Worm (Caenorhabditis elegans) whole organism, late embryonic: Measurements from ENCODE around the gene srp-1.

Experiments
- C38D4.7 ChIP-seq: fragments of 200-800 bp; sonication (Bioruptor generic); optimal IDR thresholded peaks from 2 replicates; lab custom pipeline; 2018; ENCODE audit warnings: mild to moderate bottlenecking, missing genetic modification characterization, moderate library complexity, missing compliant biosample characterization
- F13H6.1 ChIP-seq: sonication (generic microtip); optimal IDR thresholded peaks from 2 replicates; lab custom pipeline; 2016; ENCODE audit warnings: missing genetic modification characterization, missing compliant biosample characterization
- K02D7.2 ChIP-seq: sonication (generic microtip); optimal IDR thresholded peaks from 2 replicates; lab custom pipeline; 2017; ENCODE audit warnings: mild to moderate bottlenecking, missing genetic modification characterization, missing compliant biosample characterization
- Y22D7AL.16 ChIP-seq: sonication (generic microtip); optimal IDR thresholded peaks from 2 replicates; lab custom pipeline; 2016; ENCODE audit warnings: missing genetic modification characterization, missing compliant biosample characterization
- ahr-1 ChIP-seq: sonication (generic microtip); optimal IDR thresholded peaks from 2 replicates; lab custom pipeline; 2016; ENCODE audit warnings: missing genetic modification characterization, missing compliant biosample characterization
- ceh-2 ChIP-seq: sonication (generic microtip); optimal IDR thresholded peaks from 2 replicates; lab custom pipeline; 2016; ENCODE audit warnings: missing genotype, missing genetic modification characterization, missing compliant biosample characterization
- ceh-24 ChIP-seq: sonication (generic microtip); optimal IDR thresholded peaks from 2 replicates; lab custom pipeline; 2016; ENCODE audit warnings: mild to moderate bottlenecking, missing genetic modification characterization, missing compliant biosample characterization
- ceh-30 ChIP-seq: fragments of 150-350 bp; optimal IDR thresholded peaks from 2 replicates; lab custom pipeline; 2014; ENCODE audit warnings: missing biosample characterization, missing genetic modification characterization
- ceh-31 ChIP-seq: sonication (generic microtip); optimal IDR thresholded peaks from 2 replicates; lab custom pipeline; 2016; ENCODE audit warnings: missing genetic modification characterization, missing compliant biosample characterization
- ceh-34 ChIP-seq: sonication (generic microtip); optimal IDR thresholded peaks from 2 replicates; lab custom pipeline; 2016; ENCODE audit warnings: mild to moderate bottlenecking, missing genetic modification characterization, missing compliant biosample characterization
- ceh-6 ChIP-seq: fragments of 200-800 bp; sonication (Bioruptor generic); optimal IDR thresholded peaks from 2 replicates; lab custom pipeline; 2018; ENCODE audit warnings: mild to moderate bottlenecking, missing genetic modification characterization, missing compliant biosample characterization
- che-1 ChIP-seq: sonication (generic microtip); optimal IDR thresholded peaks from 2 replicates; lab custom pipeline; 2016; ENCODE audit warnings: mild to moderate bottlenecking, missing genetic modification characterization, missing compliant biosample characterization
- dve-1 ChIP-seq: sonication (generic microtip); optimal IDR thresholded peaks from 2 replicates; lab custom pipeline; 2017; ENCODE audit warnings: antibody characterized with exemption, mild to moderate bottlenecking, missing genetic modification characterization, missing compliant biosample characterization
- elt-2 ChIP-seq: sonication (generic microtip); optimal IDR thresholded peaks from 2 replicates; lab custom pipeline; 2016; ENCODE audit warnings: missing genetic modification reagents, missing genetic modification characterization, missing compliant biosample characterization
- eyg-1 ChIP-seq: sonication (generic microtip); optimal IDR thresholded peaks from 2 replicates; lab custom pipeline; 2016; ENCODE audit warnings: missing genotype, missing genetic modification characterization, missing compliant biosample characterization
- fax-1 ChIP-seq: sonication (generic microtip); optimal IDR thresholded peaks from 2 replicates; lab custom pipeline; 2016; ENCODE audit warnings: missing genotype, missing genetic modification characterization, missing compliant biosample characterization
- fkh-10 ChIP-seq: fragments of 150-350 bp; optimal IDR thresholded peaks from 2 replicates; lab custom pipeline; 2014; ENCODE audit warnings: missing biosample characterization, missing genetic modification reagents, missing genetic modification characterization
- fkh-6 ChIP-seq: sonication (generic microtip); optimal IDR thresholded peaks from 2 replicates; lab custom pipeline; 2016; ENCODE audit warnings: missing genetic modification characterization, missing compliant biosample characterization
- gmeb-2 ChIP-seq: sonication (generic microtip); optimal IDR thresholded peaks from 2 replicates; lab custom pipeline; 2016; ENCODE audit warnings: missing genetic modification characterization, inconsistent platforms, missing compliant biosample characterization
- hlh-13 ChIP-seq: fragments of 200-800 bp; sonication (Bioruptor generic); optimal IDR thresholded peaks from 2 replicates; lab custom pipeline; 2018; ENCODE audit warnings: mild to moderate bottlenecking, missing genetic modification characterization, missing compliant biosample characterization
- hlh-30 ChIP-seq: sonication (generic microtip); optimal IDR thresholded peaks from 2 replicates; lab custom pipeline; 2017; ENCODE audit warnings: antibody characterized with exemption, missing genetic modification characterization, missing compliant biosample characterization; ENCODE audit not compliant: insufficient read depth
- hlh-6 ChIP-seq: sonication (generic microtip); optimal IDR thresholded peaks from 2 replicates; lab custom pipeline; 2016; ENCODE audit warnings: missing genotype, missing genetic modification characterization, missing compliant biosample characterization
- hlh-8 ChIP-seq: sonication (generic microtip); optimal IDR thresholded peaks from 2 replicates; lab custom pipeline; 2016; ENCODE audit warnings: missing genotype, missing genetic modification characterization, missing compliant biosample characterization
- lim-6 ChIP-seq: sonication (generic microtip); optimal IDR thresholded peaks from 2 replicates; lab custom pipeline; 2016; ENCODE audit warnings: missing genetic modification characterization, missing compliant biosample characterization
- madf-2 ChIP-seq: sonication (generic microtip); optimal IDR thresholded peaks from 2 replicates; lab custom pipeline; 2017; ENCODE audit warnings: missing genetic modification characterization, missing compliant biosample characterization
- nhr-11 ChIP-seq: fragments of 150-350 bp; optimal IDR thresholded peaks from 2 replicates; lab custom pipeline; 2014; ENCODE audit warnings: missing biosample characterization, missing genetic modification characterization
- npax-4 ChIP-seq: sonication (generic microtip); optimal IDR thresholded peaks from 2 replicates; lab custom pipeline; 2016; ENCODE audit warnings: missing genetic modification characterization, missing compliant biosample characterization
- odd-2 ChIP-seq: sonication (generic microtip); optimal IDR thresholded peaks from 2 replicates; lab custom pipeline; 2017; ENCODE audit warnings: antibody characterized with exemption, mild to moderate bottlenecking, missing genetic modification characterization, missing compliant biosample characterization
- pag-3 ChIP-seq: sonication (generic microtip); optimal IDR thresholded peaks from 2 replicates; lab custom pipeline; 2016; ENCODE audit warnings: missing compliant biosample characterization, missing genetic modification characterization, borderline replicate concordance
- pat-9 ChIP-seq: fragments of 200-800 bp; sonication (Bioruptor generic); optimal IDR thresholded peaks from 2 replicates; lab custom pipeline; 2018; ENCODE audit warnings: mild to moderate bottlenecking, missing genetic modification characterization, moderate library complexity, missing compliant biosample characterization
- pax-1 ChIP-seq: fragments of 150-350 bp; optimal IDR thresholded peaks from 2 replicates; lab custom pipeline; 2014; ENCODE audit warnings: missing biosample characterization, missing genetic modification characterization
- pha-2 ChIP-seq: sonication (generic microtip); optimal IDR thresholded peaks from 2 replicates; lab custom pipeline; 2017; ENCODE audit warnings: mild to moderate bottlenecking, missing genetic modification characterization, missing compliant biosample characterization
- pha-4 ChIP-seq: fragments of 150-350 bp; optimal IDR thresholded peaks from 2 replicates; lab custom pipeline; 2018; ENCODE audit warnings: missing biosample characterization, missing genetic modification reagents, missing genetic modification characterization
- pqm-1 ChIP-seq: sonication (generic microtip); optimal IDR thresholded peaks from 2 replicates; lab custom pipeline; 2016; ENCODE audit warnings: missing genetic modification characterization, missing compliant biosample characterization
- ref-2 ChIP-seq: sonication (generic microtip); optimal IDR thresholded peaks from 2 replicates; lab custom pipeline; 2016; ENCODE audit warnings: missing genetic modification characterization, missing compliant biosample characterization
- rnt-1 ChIP-seq: sonication (generic microtip); optimal IDR thresholded peaks from 2 replicates; lab custom pipeline; 2016; ENCODE audit warnings: missing genetic modification characterization, missing compliant biosample characterization
- sdc-2 ChIP-seq: sonication (generic microtip); optimal IDR thresholded peaks from 2 replicates; lab custom pipeline; 2016; ENCODE audit warnings: missing genotype, missing genetic modification characterization, missing compliant biosample characterization
- sox-2 ChIP-seq: fragments of 200-800 bp; sonication (Bioruptor generic); IDR thresholded peaks from 2 replicates; pipeline ENCODE4 v1.3.6; 2022; ENCODE audit warnings: missing genetic modification reagents, missing genetic modification characterization, missing compliant biosample characterization
- sox-4 ChIP-seq: sonication (generic microtip); optimal IDR thresholded peaks from 2 replicates; lab custom pipeline; 2017; ENCODE audit warnings: mild to moderate bottlenecking, missing genetic modification characterization, inconsistent platforms, missing compliant biosample characterization
- tbx-2 ChIP-seq: sonication (generic microtip); optimal IDR thresholded peaks from 2 replicates; lab custom pipeline; 2016; ENCODE audit warnings: missing genetic modification characterization, missing compliant biosample characterization
- tbx-7 ChIP-seq: sonication (generic microtip); optimal IDR thresholded peaks from 2 replicates; lab custom pipeline; 2016; ENCODE audit warnings: missing genotype, missing genetic modification characterization, missing compliant biosample characterization
- ttx-3 ChIP-seq: sonication (generic microtip); optimal IDR thresholded peaks from 2 replicates; lab custom pipeline; 2016; ENCODE audit warnings: missing genetic modification reagents, missing genetic modification characterization, missing compliant biosample characterization
- unc-42 ChIP-seq: sonication (generic microtip); optimal IDR thresholded peaks from 2 replicates; lab custom pipeline; 2016; ENCODE audit warnings: missing genotype, missing genetic modification characterization, missing compliant biosample characterization
- unc-55 ChIP-seq: sonication (generic microtip); optimal IDR thresholded peaks from 2 replicates; lab custom pipeline; 2017; ENCODE audit warnings: missing biosample characterization, missing genetic modification reagents, missing genetic modification characterization
- unc-86 ChIP-seq: sonication (generic microtip); optimal IDR thresholded peaks from 2 replicates; lab custom pipeline; 2016; ENCODE audit warnings: missing genetic modification characterization, missing compliant biosample characterization

The srp-1 gene

ce11 chrV:794092-794491, 41.0 kb downstream of the srp-1 start:
- TF ChIP-seq pag-3 (no peak), lim-6 (tag; lab: Kevin White, UChicago) (no peak), hlh-6 (tag; lab: Kevin White, UChicago) (no peak), F13H6.1 (tag; lab: Kevin White, UChicago) (no peak), rnt-1 (no peak), pha-2 (tag; lab: Kevin White, UChicago) (no peak), madf-2 (no peak), che-1 (no peak), unc-55 (GFP tag; lab: Kevin White, UChicago) (no peak), fax-1 (tag; lab: Kevin White, UChicago) (no peak), hlh-8 (tag; lab: Kevin White, UChicago) (no peak), sdc-2 (tag; lab: Kevin White, UChicago) (no peak), fkh-6 (tag; lab: Kevin White, UChicago) (no peak), C38D4.7 (GFP tag; lab: Kevin White, UChicago) (no peak), dve-1 (tag; lab: Kevin White, UChicago) (no peak), nhr-11 (tag; lab: Kevin White, UChicago) (no peak), hlh-13 (no peak)
- TF ChIP-seq, all 69 proteins: peak for 0

- TF ChIP-seq npax-4 = no peak
- no peak for TF ChIP-seq unc-42 (tag; lab: Kevin White, UChicago)
- no peak for TF ChIP-seq K02D7.2
- TF ChIP-seq ceh-31 = no peak
- TF ChIP-seq ceh-2 = no peak
- no peak for TF ChIP-seq ceh-30 (tag; lab: Kevin White, UChicago)
- TF ChIP-seq rnt-1 = no peak
- no peak for TF ChIP-seq odd-2
- no peak for TF ChIP-seq nhr-11 (tag; lab: Kevin White, UChicago)
- TF ChIP-seq ceh-6 (GFP tag; lab: Kevin White, UChicago) = no peak
- TF ChIP-seq sox-4 (tag; lab: Kevin White, UChicago) = no peak
- TF ChIP-seq pax-1 (tag; lab: Kevin White, UChicago) = no peak
- no peak for TF ChIP-seq che-1
- TF ChIP-seq F13H6.1 (tag; lab: Kevin White, UChicago) = no peak
- no peak for TF ChIP-seq pha-4
- no peak for TF ChIP-seq gmeb-2 (tag; lab: Kevin White, UChicago)
- TF ChIP-seq ttx-3 (tag; lab: Kevin White, UChicago) = no peak
These were observed 44.2 kb downstream of the srp-1 start for ce11 chrV:797241-797640.

DNA sequence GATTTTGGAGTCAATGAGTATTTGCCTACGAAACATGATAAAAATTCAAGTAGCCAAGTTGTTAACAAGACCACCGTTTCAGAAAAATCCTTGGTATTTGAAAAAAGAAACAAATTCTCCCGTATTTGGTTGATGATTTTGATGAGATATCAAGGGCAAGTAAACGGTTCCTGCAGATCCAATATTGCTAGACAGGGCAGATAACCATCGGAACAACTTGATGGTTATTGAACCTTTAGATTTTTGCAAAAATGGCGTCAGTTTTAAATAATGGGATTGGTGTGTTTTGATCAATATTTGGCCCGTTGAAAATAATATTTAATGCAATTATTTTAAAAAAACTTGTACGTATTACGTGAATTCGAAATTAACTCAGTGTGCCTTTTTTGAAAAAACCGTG, 47.2 kb downstream of the srp-1 start:
- TF ChIP-seq eyg-1 = no peak
- no peak for TF ChIP-seq unc-42 (tag; lab: Kevin White, UChicago)
- no peak for TF ChIP-seq hlh-13
- no peak for TF ChIP-seq Y22D7AL.16 (tag; lab: Kevin White, UChicago)
- no peak for TF ChIP-seq K02D7.2
- TF ChIP-seq fax-1 (tag; lab: Kevin White, UChicago) = no peak
- no peak for TF ChIP-seq hlh-30
- TF ChIP-seq, all 69 proteins: peak for 0

DNA sequence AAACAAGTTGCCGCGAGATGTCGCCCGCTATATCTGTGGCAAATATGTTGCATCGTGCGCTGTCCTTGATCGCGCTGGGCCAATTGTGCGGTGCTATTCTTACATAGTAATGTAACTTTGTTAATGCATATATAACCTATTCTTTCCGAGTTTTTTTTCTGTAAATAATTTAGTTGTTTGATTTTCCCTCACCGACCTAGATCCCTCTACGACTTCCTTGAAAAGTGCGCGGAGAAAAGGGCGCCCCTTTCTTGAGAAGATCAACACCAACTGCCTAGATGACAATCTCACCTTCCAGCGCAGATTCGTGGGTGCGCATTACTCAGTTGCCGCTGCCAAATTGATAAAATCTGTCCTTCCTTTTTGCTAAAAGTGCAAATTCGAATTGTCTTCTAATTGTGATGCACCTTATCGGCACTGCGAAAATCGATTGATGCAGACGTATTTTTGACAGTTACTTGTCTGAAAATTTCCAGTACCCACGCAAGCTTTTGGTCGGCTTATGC, 48.5 kb downstream of the srp-1 start:
- TF ChIP-seq elt-2 (tag; lab: Kevin White, UChicago) (no peak), sox-2 (GFP tag; lab: Robert Waterston, UW) (no peak)

- TF ChIP-seq hlh-6 (tag; lab: Kevin White, UChicago) (no peak), pqm-1 (tag; lab: Kevin White, UChicago) (no peak), unc-86 (tag; lab: Kevin White, UChicago) (no peak), hlh-30 (no peak), ref-2 (tag; lab: Kevin White, UChicago) (no peak), C38D4.7 (GFP tag; lab: Kevin White, UChicago) (no peak), fkh-10 (no peak), ceh-34 (tag; lab: Kevin White, UChicago) (no peak), tbx-7 (tag; lab: Kevin White, UChicago) (no peak), rnt-1 (no peak), madf-2 (no peak), ceh-31 (no peak), pat-9 (tag; lab: Kevin White, UChicago) (no peak), tbx-2 (tag; lab: Kevin White, UChicago) (no peak), fkh-6 (tag; lab: Kevin White, UChicago) (no peak), dve-1 (tag; lab: Kevin White, UChicago) (no peak), ceh-24 (tag; lab: Kevin White, UChicago) (no peak), ahr-1 (no peak)
These were observed 49.6 kb downstream of the srp-1 start for ce11 chrV:802726-803125.
